Worm (Caenorhabditis elegans): Measurements from ENCODE around the gene Y42G9A.1.

Y42G9A.1 gene

DNA sequence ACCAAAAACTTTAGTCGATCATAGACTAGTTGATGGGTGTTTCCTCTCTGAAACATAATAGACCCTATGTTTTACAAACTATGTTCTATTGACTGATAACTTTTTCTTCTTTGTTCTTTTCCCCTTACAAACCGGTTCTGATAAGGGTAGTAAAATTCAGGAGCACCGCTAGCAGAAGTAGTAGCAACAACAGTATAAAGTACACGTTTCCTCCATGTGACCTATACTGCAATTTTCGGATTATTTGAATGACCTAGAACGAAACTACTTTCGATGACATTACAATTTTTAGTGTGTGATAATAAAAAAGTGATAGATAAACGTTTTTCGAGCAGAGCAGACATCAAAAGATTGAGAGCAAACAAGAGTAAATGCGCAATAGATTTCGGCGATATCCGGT lies 30.5 kb downstream of the Y42G9A.1 start (continued):
- peak; percentile 66 for TF ChIP-seq sma-9 (GFP tag; optimal IDR thresholded peaks at IDR 0.05)
- TF ChIP-seq sma-9 (tag; optimal IDR thresholded peaks at IDR 0.05): no peak
- no peak for TF ChIP-seq blmp-1 (tag; optimal IDR thresholded peaks at IDR 0.05; ENCODE audit: insufficient read depth)
- no peak for TF ChIP-seq elt-3 (tag; optimal IDR thresholded peaks at IDR 0.05)
- TF ChIP-seq sem-4 (tag; optimal IDR thresholded peaks at IDR 0.05): no peak
- TF ChIP-seq nhr-23 (tag; optimal IDR thresholded peaks at IDR 0.05): no peak
- TF ChIP-seq lin-11 (tag; optimal IDR thresholded peaks at IDR 0.05): no peak
- TF ChIP-seq Y55F3AM.14 (GFP tag; optimal IDR thresholded peaks at IDR 0.05): no peak
- no peak for TF ChIP-seq alr-1 (tag; optimal IDR thresholded peaks at IDR 0.05)
- TF ChIP-seq gmeb-1 (tag; optimal IDR thresholded peaks at IDR 0.05): peak; percentile 36
- no peak for TF ChIP-seq ztf-1 (GFP tag; conservative IDR thresholded peaks at IDR 0.05)
- TF ChIP-seq fos-1 (tag; optimal IDR thresholded peaks at IDR 0.05): peak; percentile 58
- TF ChIP-seq nhr-237 (tag; optimal IDR thresholded peaks at IDR 0.05): no peak
- TF ChIP-seq unc-62 (GFP tag; optimal IDR thresholded peaks at IDR 0.05): no peak
- TF ChIP-seq skn-1 (tag; optimal IDR thresholded peaks at IDR 0.05): peak; percentile 34
- TF ChIP-seq peb-1 (tag; optimal IDR thresholded peaks at IDR 0.05): no peak
- TF ChIP-seq F13H6.1 (tag; optimal IDR thresholded peaks at IDR 0.05): peak; percentile 57

ce11 chrIII:6183118-6183517 lies 33.4 kb downstream of the Y42G9A.1 start, which contains the start of gene nas-28:
TSS of gene nas-28 (minus strand) at chrIII:6183218.
- TF ChIP-seq sem-4 (tag; optimal IDR thresholded peaks at IDR 0.05): no peak

ce11 chrIII:6190810-6191209 lies 41.0 kb downstream of the Y42G9A.1 start, which contains the start of gene C23G10.5:
TSS of gene C23G10.5 (plus strand) at chrIII:6191110.
- no peak for TF ChIP-seq ceh-82 (tag; optimal IDR thresholded peaks at IDR 0.05)
- TF ChIP-seq nhr-77 (tag; optimal IDR thresholded peaks at IDR 0.05): no peak
- TF ChIP-seq zag-1 (tag; optimal IDR thresholded peaks at IDR 0.05): no peak
- no peak for TF ChIP-seq mab-5 (tag; optimal IDR thresholded peaks at IDR 0.05)
- no peak for TF ChIP-seq lsy-2 (tag; optimal IDR thresholded peaks at IDR 0.05)
- TF ChIP-seq alr-1 (tag; optimal IDR thresholded peaks at IDR 0.05): no peak
- TF ChIP-seq crh-2 (tag; optimal IDR thresholded peaks at IDR 0.05): no peak
- no peak for TF ChIP-seq F13H6.1 (tag; optimal IDR thresholded peaks at IDR 0.05)
- no peak for TF ChIP-seq mdl-1 (tag; optimal IDR thresholded peaks at IDR 0.05)
- TF ChIP-seq lin-13 (GFP tag; optimal IDR thresholded peaks at IDR 0.05): no peak
- TF ChIP-seq nhr-237 (tag; optimal IDR thresholded peaks at IDR 0.05): no peak
- no peak for TF ChIP-seq sma-9 (GFP tag; optimal IDR thresholded peaks at IDR 0.05)
- no peak for TF ChIP-seq sma-9 (tag; optimal IDR thresholded peaks at IDR 0.05)
- TF ChIP-seq elt-1 (tag; optimal IDR thresholded peaks at IDR 0.05): no peak
- TF ChIP-seq unc-62 (GFP tag; optimal IDR thresholded peaks at IDR 0.05): no peak
- no peak for TF ChIP-seq egl-27 (tag; optimal IDR thresholded peaks at IDR 0.05)
- no peak for TF ChIP-seq ztf-1 (GFP tag; conservative IDR thresholded peaks at IDR 0.05)
- TF ChIP-seq unc-55 (GFP tag; optimal IDR thresholded peaks at IDR 0.05): no peak
- no peak for TF ChIP-seq unc-39 (tag; optimal IDR thresholded peaks at IDR 0.05)
- no peak for TF ChIP-seq R02D3.7 (tag; optimal IDR thresholded peaks at IDR 0.05)
- TF ChIP-seq ztf-4 (tag; optimal IDR thresholded peaks at IDR 0.05): no peak

DNA sequence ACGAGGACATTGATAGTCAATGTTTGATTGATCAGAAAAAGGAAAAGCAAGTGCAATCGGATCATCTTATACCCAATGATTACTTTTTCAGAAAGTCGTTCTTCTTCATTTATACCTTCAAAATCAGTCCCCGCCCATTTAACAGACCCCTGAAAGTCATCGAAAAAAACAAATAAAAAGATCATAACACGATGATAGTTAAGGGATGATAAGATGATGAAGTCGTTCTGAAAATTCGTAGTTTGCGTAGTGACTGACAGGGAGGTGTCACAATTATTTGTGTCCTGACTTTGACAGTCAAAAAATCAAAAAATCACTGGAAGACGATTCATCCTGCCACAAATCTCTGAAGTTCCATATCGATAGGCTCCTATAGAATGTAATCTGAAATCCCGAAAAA lies 44.7 kb downstream of the Y42G9A.1 start, which contains the start of gene ugt-66:
ugt-66 (minus strand) TSS at position 101 of the 400 bp plus-strand sequence.
- no peak for TF ChIP-seq blmp-1 (tag; optimal IDR thresholded peaks at IDR 0.05; ENCODE audit: insufficient read depth)
- TF ChIP-seq ZK546.5 (tag; optimal IDR thresholded peaks at IDR 0.05): no peak
- no peak for TF ChIP-seq nhr-77 (tag; optimal IDR thresholded peaks at IDR 0.05)
- TF ChIP-seq sem-4 (tag; optimal IDR thresholded peaks at IDR 0.05): no peak
- no peak for TF ChIP-seq F13H6.1 (tag; optimal IDR thresholded peaks at IDR 0.05)
- no peak for TF ChIP-seq sma-3 (GFP tag; optimal IDR thresholded peaks at IDR 0.05)
- TF ChIP-seq elt-3 (tag; optimal IDR thresholded peaks at IDR 0.05): no peak

DNA sequence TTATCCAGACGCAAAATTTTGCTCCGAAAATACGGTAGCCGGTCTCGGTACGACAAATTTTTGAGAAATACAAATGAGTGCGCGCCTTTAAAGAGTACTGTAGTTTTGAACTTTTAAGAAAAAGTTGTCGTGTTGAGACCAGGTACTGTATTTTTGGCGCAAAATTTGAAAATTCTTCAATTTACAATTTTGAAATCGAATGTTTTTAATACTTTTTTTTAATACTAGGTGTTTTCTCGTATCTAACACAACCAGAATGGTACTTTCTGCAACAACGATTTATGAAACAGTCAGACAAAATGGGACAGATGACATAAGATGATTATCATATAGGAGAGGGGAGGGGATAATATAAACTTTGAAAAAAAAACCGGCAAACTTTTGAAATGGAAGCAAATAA lies 46.0 kb downstream of the Y42G9A.1 start:
- TF ChIP-seq zag-1 (tag; optimal IDR thresholded peaks at IDR 0.05): no peak
- no peak for TF ChIP-seq F13H6.1 (tag; optimal IDR thresholded peaks at IDR 0.05)
- TF ChIP-seq ceh-82 (tag; optimal IDR thresholded peaks at IDR 0.05): no peak
- no peak for TF ChIP-seq nhr-11 (tag; optimal IDR thresholded peaks at IDR 0.05)
- TF ChIP-seq dmd-4 (tag; optimal IDR thresholded peaks at IDR 0.05): no peak
